Worm (Caenorhabditis elegans): Measurements from ENCODE around the gene sti-1.

ce11 chrV:808260-808659 is 34.9 kb downstream of the sti-1 start:
- TF ChIP-seq unc-39 (tag; optimal IDR thresholded peaks at IDR 0.05) (no peak), nhr-77 (tag; optimal IDR thresholded peaks at IDR 0.05) (no peak), nhr-12 (tag; optimal IDR thresholded peaks at IDR 0.05) (no peak), ama-1 (optimal IDR thresholded peaks at IDR 0.05) (no peak), mdl-1 (tag; optimal IDR thresholded peaks at IDR 0.05) (no peak)

Data from whole organism, L3 larva.